Worm (Caenorhabditis elegans): Measurements from ENCODE around the gene Y41D4B.14.

Y41D4B.14 gene

DNA sequence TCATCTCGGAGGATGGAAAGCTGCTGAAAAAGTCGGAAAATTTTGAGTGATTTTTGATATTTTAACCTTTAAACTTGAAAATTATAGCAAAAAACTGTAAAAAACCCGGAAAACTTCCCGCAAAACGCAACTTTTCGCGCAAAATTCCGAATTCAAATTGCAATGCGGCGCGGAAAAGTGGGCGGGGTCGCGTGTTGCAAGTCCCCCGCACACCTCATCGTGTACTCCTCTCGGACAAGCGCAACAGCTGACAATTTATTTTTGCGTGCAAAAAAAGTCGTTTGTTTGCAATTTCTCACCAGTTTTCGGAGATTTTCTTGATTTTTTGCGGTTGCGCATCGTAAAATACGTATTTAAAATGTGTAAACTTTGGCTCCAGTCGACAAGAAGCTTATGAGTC is 19.0 kb downstream of the Y41D4B.14 start, which contains the start of gene npp-8 (continued):
- TF ChIP-seq fkh-10 (GFP tag; optimal IDR thresholded peaks at IDR 0.05), result no peak
- peak; percentile 74 for TF ChIP-seq nhr-25 (tag; optimal IDR thresholded peaks at IDR 0.05)
- TF ChIP-seq snpc-4 (tag; optimal IDR thresholded peaks at IDR 0.05), result peak; percentile 61
- TF ChIP-seq ztf-11 (tag; optimal IDR thresholded peaks at IDR 0.05), result no peak
- peak; percentile 84 for TF ChIP-seq lin-15B (tag; optimal IDR thresholded peaks at IDR 0.05)
- peak; percentile 77 for TF ChIP-seq nhr-23 (tag; optimal IDR thresholded peaks at IDR 0.05)
- peak; percentile 67 for TF ChIP-seq ceh-28 (tag; optimal IDR thresholded peaks at IDR 0.05)
- peak; percentile 93 for TF ChIP-seq hmg-11 (tag; optimal IDR thresholded peaks at IDR 0.05)
- no peak for TF ChIP-seq pqm-1 (tag; optimal IDR thresholded peaks at IDR 0.05)
- peak; percentile 73 for TF ChIP-seq skn-1 (tag; optimal IDR thresholded peaks at IDR 0.05)
- TF ChIP-seq ama-1 (optimal IDR thresholded peaks at IDR 0.05), result peak; percentile 52
- no peak for TF ChIP-seq nhr-11 (tag; optimal IDR thresholded peaks at IDR 0.05)

- no peak for TF ChIP-seq eor-1 (tag; optimal IDR thresholded peaks at IDR 0.05)
Observed at ce11 chrIV:1597018-1597417, 20.2 kb downstream of the Y41D4B.14 start, which contains the start of gene ced-2. TSS of gene ced-2 (plus strand) at chrIV:1597318.

DNA sequence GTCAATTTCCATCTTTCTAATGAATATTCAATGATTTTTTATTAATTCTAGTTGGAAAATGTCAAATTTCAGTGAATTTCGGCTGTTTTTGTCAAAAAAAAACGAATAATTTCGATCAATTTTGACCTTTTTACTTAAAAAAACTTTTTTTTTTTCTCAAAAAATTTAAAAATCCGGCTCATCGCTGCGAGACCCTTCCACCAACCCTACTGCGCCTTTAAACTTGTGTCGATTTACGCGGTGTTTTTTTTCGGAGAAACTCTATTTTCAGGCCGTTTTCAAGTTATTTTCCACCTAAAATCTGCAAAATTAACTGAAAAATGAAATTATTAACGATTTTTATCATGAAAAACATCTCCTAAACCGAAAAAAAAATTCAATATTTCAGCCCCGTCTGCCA is 24.0 kb downstream of the Y41D4B.14 start:
- TF ChIP-seq lin-39 (tag; optimal IDR thresholded peaks at IDR 0.05) (no peak), ceh-82 (tag; optimal IDR thresholded peaks at IDR 0.05) (no peak), lsy-12 (tag; optimal IDR thresholded peaks at IDR 0.05) (no peak), nhr-77 (tag; optimal IDR thresholded peaks at IDR 0.05) (no peak), skn-1 (tag; optimal IDR thresholded peaks at IDR 0.05) (no peak), fkh-2 (tag; optimal IDR thresholded peaks at IDR 0.05) (no peak), egl-5 (tag; optimal IDR thresholded peaks at IDR 0.05) (no peak), lin-15B (tag; optimal IDR thresholded peaks at IDR 0.05) (peak; percentile 18), eor-1 (tag; optimal IDR thresholded peaks at IDR 0.05) (no peak)

DNA sequence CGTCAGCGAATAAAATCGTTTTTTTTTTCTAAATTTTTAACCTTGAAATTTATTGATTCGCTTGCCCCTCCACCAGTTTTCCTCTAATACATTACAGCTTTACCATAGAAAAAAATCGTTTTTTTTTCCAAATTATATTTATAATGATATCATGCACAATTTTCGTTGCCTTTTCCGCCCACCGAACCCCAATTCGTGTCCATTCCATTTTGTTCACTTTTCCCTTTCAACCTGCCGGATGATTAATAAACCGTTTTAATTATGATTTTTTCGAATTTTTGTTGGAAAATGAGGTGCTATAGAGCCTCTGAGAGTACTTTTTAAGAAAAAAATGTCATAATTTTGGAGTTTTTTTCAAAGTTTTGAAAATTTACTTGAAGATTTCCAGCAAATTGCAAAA is 24.5 kb downstream of the Y41D4B.14 start, which contains the start of gene set-23:
set-23 (plus strand) TSS at position 301 of the 400 bp plus-strand sequence.
- no peak for TF ChIP-seq nfya-1 (tag; optimal IDR thresholded peaks at IDR 0.05; ENCODE audit: insufficient read depth)
- TF ChIP-seq fos-1 (tag; optimal IDR thresholded peaks at IDR 0.05), result no peak
- no peak for TF ChIP-seq fkh-10 (GFP tag; optimal IDR thresholded peaks at IDR 0.05)
- TF ChIP-seq nhr-25 (tag; optimal IDR thresholded peaks at IDR 0.05), result no peak
- TF ChIP-seq mml-1 (tag; optimal IDR thresholded peaks at IDR 0.05), result no peak
- TF ChIP-seq nhr-12 (tag; optimal IDR thresholded peaks at IDR 0.05), result no peak
- no peak for TF ChIP-seq tbx-2 (tag; optimal IDR thresholded peaks at IDR 0.05)
- no peak for TF ChIP-seq nhr-77 (tag; optimal IDR thresholded peaks at IDR 0.05)
- no peak for TF ChIP-seq pqm-1 (tag; optimal IDR thresholded peaks at IDR 0.05)
- no peak for TF ChIP-seq ceh-9 (tag; optimal IDR thresholded peaks at IDR 0.05)
- TF ChIP-seq hmg-11 (tag; optimal IDR thresholded peaks at IDR 0.05), result no peak
- no peak for TF ChIP-seq nhr-28 (tag; optimal IDR thresholded peaks at IDR 0.05)
- no peak for TF ChIP-seq ceh-82 (tag; optimal IDR thresholded peaks at IDR 0.05)
- TF ChIP-seq eor-1 (tag; optimal IDR thresholded peaks at IDR 0.05), result no peak

DNA sequence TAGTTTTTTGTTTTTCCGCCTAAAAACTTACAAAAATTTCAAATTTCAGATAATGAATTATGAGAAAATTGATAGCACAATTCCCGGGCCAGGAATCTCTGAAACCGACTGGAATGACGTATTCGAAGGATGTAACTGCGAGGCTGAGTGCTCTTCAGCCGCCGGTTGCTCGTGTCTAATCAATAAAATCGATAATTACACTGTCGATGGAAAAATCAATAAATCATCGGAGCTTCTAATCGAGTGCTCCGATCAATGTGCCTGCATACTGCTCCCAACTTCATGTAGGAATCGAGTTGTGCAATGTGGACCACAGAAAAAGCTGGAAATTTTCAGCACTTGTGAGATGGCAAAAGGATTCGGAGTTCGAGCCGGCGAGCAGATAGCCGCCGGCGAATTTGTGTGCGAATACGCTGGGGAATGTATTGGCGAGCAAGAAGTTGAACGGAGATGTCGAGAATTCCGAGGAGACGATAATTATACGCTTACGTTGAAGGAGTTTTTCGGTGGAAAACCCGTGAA is 26.2 kb downstream of the Y41D4B.14 start:
- TF ChIP-seq fkh-2 (tag; optimal IDR thresholded peaks at IDR 0.05) (no peak), ceh-28 (tag; optimal IDR thresholded peaks at IDR 0.05) (peak; percentile 56)

- TF ChIP-seq elt-2 (tag; optimal IDR thresholded peaks at IDR 0.05) (no peak), ceh-9 (tag; optimal IDR thresholded peaks at IDR 0.05) (no peak), ztf-4 (tag; optimal IDR thresholded peaks at IDR 0.05) (no peak), nhr-237 (tag; optimal IDR thresholded peaks at IDR 0.05) (no peak), nhr-28 (tag; optimal IDR thresholded peaks at IDR 0.05) (no peak), ceh-28 (tag; optimal IDR thresholded peaks at IDR 0.05) (no peak), mdl-1 (tag; optimal IDR thresholded peaks at IDR 0.05) (no peak), pha-4 (tag; optimal IDR thresholded peaks at IDR 0.05) (no peak), egl-27 (tag; optimal IDR thresholded peaks at IDR 0.05) (no peak)
Observed at ce11 chrIV:1605276-1605762, 28.5 kb downstream of the Y41D4B.14 start, which contains the start of gene Y41D4B.11. TSS of gene Y41D4B.11 (plus strand) at chrIV:1605712.

Measured in whole organism, L3 larva.